Fruit fly (Drosophila melanogaster): Measurements from ENCODE around the gene Ugt36A1.

Ugt36A1 gene

dm6 chr2L:3657349-3658142 is 38.6 kb downstream of the Ugt36A1 start (continued):
- peak; percentile 75 for TF ChIP-seq B-H2 (GFP tag; optimal IDR thresholded peaks at IDR 0.05)
- peak; percentile 86 for TF ChIP-seq Nf-YB (GFP tag; optimal IDR thresholded peaks at IDR 0.05)
- TF ChIP-seq CG14965 (GFP tag; optimal IDR thresholded peaks at IDR 0.05; ENCODE audit: borderline replicate concordance) = no peak
- TF ChIP-seq nerfin-1 (tag; optimal IDR thresholded peaks at IDR 0.05) = peak; percentile 100
- TF ChIP-seq zen (tag; optimal IDR thresholded peaks at IDR 0.05) = peak; percentile 81
- no peak for TF ChIP-seq mld (GFP tag; IDR thresholded peaks at IDR 0.05; ENCODE audit: partially characterized antibody)
- TF ChIP-seq Dip3 (GFP tag; optimal IDR thresholded peaks at IDR 0.05) = peak; percentile 26
- TF ChIP-seq CG7357 (GFP tag; IDR thresholded peaks at IDR 0.05) = no peak
- peak in 1 of 2 experiments; percentile 75 for TF ChIP-seq insv (GFP tag; optimal IDR thresholded peaks at IDR 0.05)
- peak; percentile 1 for TF ChIP-seq grn (GFP tag; optimal IDR thresholded peaks at IDR 0.05)
- TF ChIP-seq stc (GFP tag; IDR thresholded peaks at IDR 0.05) = 0 out of 2 replicates have a peak, but pooled peaks have one; percentile 17
- TF ChIP-seq CG9727 (GFP tag; optimal IDR thresholded peaks at IDR 0.05) = peak; percentile 16
- TF ChIP-seq CG15601 (tag; optimal IDR thresholded peaks at IDR 0.05) = peak; percentile 47
- TF ChIP-seq sd (tag; optimal IDR thresholded peaks at IDR 0.05) = peak; percentile 84
- peak; percentile 31 for TF ChIP-seq pzg (GFP tag; optimal IDR thresholded peaks at IDR 0.05)
- TF ChIP-seq toy (GFP tag; IDR thresholded peaks at IDR 0.05) = no peak
- TF ChIP-seq Ets97D (GFP tag; optimal IDR thresholded peaks at IDR 0.05) = peak; percentile 64
- peak; percentile 62 for TF ChIP-seq CG16813 (GFP tag; IDR thresholded peaks at IDR 0.05; ENCODE audit: partially characterized antibody)
- peak; percentile 81 for TF ChIP-seq CG17829 (tag; optimal IDR thresholded peaks at IDR 0.05)
- TF ChIP-seq p53 (GFP tag; optimal IDR thresholded peaks at IDR 0.05) = peak; percentile 51
- peak; percentile 75 for TF ChIP-seq HmgD (GFP tag; optimal IDR thresholded peaks at IDR 0.05)
- TF ChIP-seq Hr3 (GFP tag; optimal IDR thresholded peaks at IDR 0.05) = peak; percentile 24
- TF ChIP-seq disco-r (GFP tag; optimal IDR thresholded peaks at IDR 0.05) = peak; percentile 10
- TF ChIP-seq Elba2 (GFP tag; optimal IDR thresholded peaks at IDR 0.05) = peak; percentile 34
- TF ChIP-seq vfl (GFP tag; optimal IDR thresholded peaks at IDR 0.05) = peak; percentile 21
- TF ChIP-seq CG14441 (GFP tag; IDR thresholded peaks at IDR 0.05) = peak; percentile 62
- no peak for TF ChIP-seq CG2889 (GFP tag; IDR thresholded peaks at IDR 0.05)
- peak; percentile 53 for TF ChIP-seq Ptx1 (GFP tag; IDR thresholded peaks at IDR 0.05)
- peak; percentile 80 for TF ChIP-seq CG32767 (GFP tag; IDR thresholded peaks at IDR 0.05)
- peak; percentile 31; the same call in 1 of the 3 replicates for TF ChIP-seq B-H1 (GFP tag; IDR thresholded peaks at IDR 0.05)
- TF ChIP-seq row (GFP tag; IDR thresholded peaks at IDR 0.05) = peak; percentile 72; the same call in 2 of the 3 replicates
- no peak for TF ChIP-seq CG18619 (GFP tag; optimal IDR thresholded peaks at IDR 0.05)
- peak; percentile 26 for TF ChIP-seq MTF-1 (GFP tag; optimal IDR thresholded peaks at IDR 0.05; ENCODE audit: borderline replicate concordance)
- TF ChIP-seq CG14014 (GFP tag; IDR thresholded peaks at IDR 0.05) = 0 out of 2 replicates have a peak, but pooled peaks have one; percentile 35
- peak; percentile 84 for TF ChIP-seq crol (GFP tag; IDR thresholded peaks at IDR 0.05)
- peak; percentile 40 for TF ChIP-seq dm (GFP tag; optimal IDR thresholded peaks at IDR 0.05)
- peak; percentile 56 for TF ChIP-seq tx (GFP tag; optimal IDR thresholded peaks at IDR 0.05)
- TF ChIP-seq pum (GFP tag; optimal IDR thresholded peaks at IDR 0.05) = peak; percentile 73
- TF ChIP-seq nau (GFP tag; optimal IDR thresholded peaks at IDR 0.05) = no peak
- TF ChIP-seq CG9817 (tag; optimal IDR thresholded peaks at IDR 0.05) = peak; percentile 51
- TF ChIP-seq oc (tag; optimal IDR thresholded peaks at IDR 0.05) = peak; percentile 38
- TF ChIP-seq schlank (tag; optimal IDR thresholded peaks at IDR 0.05) = no peak
- TF ChIP-seq CG5245 (GFP tag; optimal IDR thresholded peaks at IDR 0.05) = peak; percentile 74
- TF ChIP-seq CG8089 (GFP tag; optimal IDR thresholded peaks at IDR 0.05) = peak; percentile 21
- TF ChIP-seq CG13424 (tag; optimal IDR thresholded peaks at IDR 0.05) = peak; percentile 12
- TF ChIP-seq CG34224 (GFP tag; IDR thresholded peaks at IDR 0.05; ENCODE audit: partially characterized antibody) = no peak
- no peak for TF ChIP-seq HLH4C (GFP tag; IDR thresholded peaks at IDR 0.05; ENCODE audit: partially characterized antibody)
- TF ChIP-seq Rx (GFP tag; IDR thresholded peaks at IDR 0.05) = 0 out of 2 replicates have a peak, but pooled peaks have one; percentile 23
- peak; percentile 84; the same call in 2 of the 3 replicates for TF ChIP-seq ci (GFP tag; IDR thresholded peaks at IDR 0.05)
